Fruit fly (Drosophila melanogaster): ENCODE data around the gene CG32262.

The CG32262 gene

DNA sequence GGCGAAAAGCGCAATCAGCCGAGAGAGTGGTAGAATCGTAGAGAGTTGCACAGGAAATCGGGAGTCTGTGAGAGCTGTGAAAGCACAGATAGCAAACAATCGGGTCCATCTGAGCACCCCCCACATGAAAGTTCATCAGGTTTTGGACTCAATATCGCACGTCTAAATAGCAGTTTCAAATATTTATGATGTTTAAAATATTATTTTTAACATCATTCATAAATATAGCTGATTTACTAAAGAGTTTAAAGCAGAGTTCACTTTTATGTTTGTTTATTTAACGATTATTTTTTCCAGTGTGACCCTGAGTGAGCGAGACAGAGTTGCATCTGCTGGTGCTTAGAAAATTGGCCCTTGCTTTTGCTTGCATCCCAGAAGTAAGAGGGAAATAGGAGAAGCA is 8.7 kb downstream of the CG32262 start (continued):
- no peak for TF ChIP-seq gcm2 (GFP tag; optimal IDR thresholded peaks at IDR 0.05)
- TF ChIP-seq CG13894 (tag; optimal IDR thresholded peaks at IDR 0.05) = peak; percentile 70
- no peak for TF ChIP-seq CG15073 (GFP tag; optimal IDR thresholded peaks at IDR 0.05)
- TF ChIP-seq shn (GFP tag; optimal IDR thresholded peaks at IDR 0.05) = no peak
- TF ChIP-seq rib (GFP tag; IDR thresholded peaks at IDR 0.05) = no peak
- no peak for TF ChIP-seq NFAT (GFP tag; IDR thresholded peaks at IDR 0.05)
- TF ChIP-seq p53 (GFP tag; optimal IDR thresholded peaks at IDR 0.05) = no peak
- no peak for TF ChIP-seq CG8281 (tag; optimal IDR thresholded peaks at IDR 0.05)
- peak; percentile 26 for TF ChIP-seq unpg (GFP tag; optimal IDR thresholded peaks at IDR 0.05)
- TF ChIP-seq dati (GFP tag; IDR thresholded peaks at IDR 0.05) = no peak
- no peak for TF ChIP-seq abd-A (tag; optimal IDR thresholded peaks at IDR 0.05)
- no peak for TF ChIP-seq CG14014 (GFP tag; IDR thresholded peaks at IDR 0.05)
- TF ChIP-seq CG13123 (GFP tag; optimal IDR thresholded peaks at IDR 0.05) = no peak
- TF ChIP-seq Dip3 (GFP tag; optimal IDR thresholded peaks at IDR 0.05) = no peak
- TF ChIP-seq HLH3B (GFP tag; IDR thresholded peaks at IDR 0.05) = no peak
- TF ChIP-seq stc (GFP tag; IDR thresholded peaks at IDR 0.05) = no peak
- TF ChIP-seq Side (GFP tag; optimal IDR thresholded peaks at IDR 0.05) = no peak
- peak; percentile 55 for TF ChIP-seq row (GFP tag; IDR thresholded peaks at IDR 0.05)
- TF ChIP-seq twi (tag; optimal IDR thresholded peaks at IDR 0.05) = no peak
- no peak for TF ChIP-seq al (GFP tag; IDR thresholded peaks at IDR 0.05)
- peak; percentile 53 for TF ChIP-seq CG2678 (tag; optimal IDR thresholded peaks at IDR 0.05)
- TF ChIP-seq CG14441 (GFP tag; IDR thresholded peaks at IDR 0.05) = no peak
- no peak for TF ChIP-seq cg (GFP tag; optimal IDR thresholded peaks at IDR 0.05)
- TF ChIP-seq Meics (GFP tag; optimal IDR thresholded peaks at IDR 0.05) = peak; percentile 37
- TF ChIP-seq CG1529 (GFP tag; optimal IDR thresholded peaks at IDR 0.05) = no peak
- TF ChIP-seq CG6175 (GFP tag; IDR thresholded peaks at IDR 0.05) = no peak
- TF ChIP-seq CG11560 (tag; IDR thresholded peaks at IDR 0.05) = no peak
- no peak for TF ChIP-seq CG8478 (optimal IDR thresholded peaks at IDR 0.05)
- peak; percentile 66; the same call in 2 of the 3 replicates for TF ChIP-seq Dbx (GFP tag; IDR thresholded peaks at IDR 0.05)
- TF ChIP-seq CG17829 (tag; optimal IDR thresholded peaks at IDR 0.05) = no peak
- TF ChIP-seq Hr51 (GFP tag; optimal IDR thresholded peaks at IDR 0.05) = peak in 1 of 2 experiments; percentile 10
- TF ChIP-seq kay (GFP tag; optimal IDR thresholded peaks at IDR 0.05) = no peak
- TF ChIP-seq pita (GFP tag; optimal IDR thresholded peaks at IDR 0.05) = no peak
- TF ChIP-seq Atf3 (GFP tag; optimal IDR thresholded peaks at IDR 0.05) = no peak
- TF ChIP-seq CG10274 (GFP tag; optimal IDR thresholded peaks at IDR 0.05) = no peak
- no peak for TF ChIP-seq Dref (GFP tag; IDR thresholded peaks at IDR 0.05)
- no peak for TF ChIP-seq lola (GFP tag; optimal IDR thresholded peaks at IDR 0.05)
- TF ChIP-seq Deaf1 (tag; optimal IDR thresholded peaks at IDR 0.05) = peak; percentile 46
- no peak for TF ChIP-seq dm (GFP tag; optimal IDR thresholded peaks at IDR 0.05)
- no peak for TF ChIP-seq salm (tag; optimal IDR thresholded peaks at IDR 0.05)
- TF ChIP-seq Ssrp (tag; optimal IDR thresholded peaks at IDR 0.05) = no peak
- no peak for TF ChIP-seq jing (GFP tag; optimal IDR thresholded peaks at IDR 0.05)
- no peak for TF ChIP-seq CG12155 (GFP tag; optimal IDR thresholded peaks at IDR 0.05)
- TF ChIP-seq CG7357 (GFP tag; IDR thresholded peaks at IDR 0.05) = no peak
- TF ChIP-seq Hey (tag; optimal IDR thresholded peaks at IDR 0.05) = no peak
- no peak for TF ChIP-seq amos (GFP tag; IDR thresholded peaks at IDR 0.05; ENCODE audit: partially characterized antibody)
- TF ChIP-seq Doc2 (GFP tag; IDR thresholded peaks at IDR 0.05) = no peak
- no peak for TF ChIP-seq CG15601 (tag; optimal IDR thresholded peaks at IDR 0.05)
- no peak for TF ChIP-seq CG10565 (GFP tag; optimal IDR thresholded peaks at IDR 0.05)
- TF ChIP-seq tna (GFP tag; IDR thresholded peaks at IDR 0.05; ENCODE audit: partially characterized antibody) = no peak
- TF ChIP-seq CG11093 (GFP tag; IDR thresholded peaks at IDR 0.05) = no peak
- no peak for TF ChIP-seq CG5245 (GFP tag; optimal IDR thresholded peaks at IDR 0.05)
- TF ChIP-seq Ets97D (GFP tag; optimal IDR thresholded peaks at IDR 0.05) = no peak
